Worm (Caenorhabditis elegans) whole organism, L2 larva: Measurements from ENCODE around the gene msp-58.

ENCODE experiments used
- ZK546.5 ChIP-seq: sonication (generic microtip); optimal IDR thresholded peaks from 2 replicates; lab custom pipeline; 2017; ENCODE audit warnings: missing biosample characterization, missing genetic modification characterization
- aly-2 ChIP-seq: fragments of 150-350 bp; optimal IDR thresholded peaks from 2 replicates; lab custom pipeline; 2014; ENCODE audit warnings: missing biosample characterization, missing genetic modification characterization
- egl-27 ChIP-seq: sonication (generic microtip); optimal IDR thresholded peaks from 3 replicates; lab custom pipeline; 2017; ENCODE audit warnings: missing biosample characterization, missing genetic modification reagents, missing genetic modification characterization
- lin-13 ChIP-seq: fragments of 150-350 bp; optimal IDR thresholded peaks from 2 replicates; lab custom pipeline; 2014; ENCODE audit warnings: missing biosample characterization, missing genetic modification reagents, missing genetic modification characterization
- mdl-1 ChIP-seq, 2 experiments: fragments of 150-350 bp in 1 of 2; sonication (generic microtip) in 1 of 2; optimal IDR thresholded peaks; 2 replicates each; lab custom pipeline; 2017; ENCODE audit warnings: missing biosample characterization in 2 of 2, missing genetic modification characterization in 2 of 2
- nhr-11 ChIP-seq: fragments of 150-350 bp; optimal IDR thresholded peaks from 2 replicates; lab custom pipeline; 2014; ENCODE audit warnings: missing biosample characterization, missing genetic modification characterization
- nhr-237 ChIP-seq: fragments of 150-350 bp; optimal IDR thresholded peaks from 2 replicates; lab custom pipeline; 2014; ENCODE audit warnings: missing biosample characterization, missing genetic modification characterization
- nhr-25 ChIP-seq: fragments of 150-350 bp; sonication (generic microtip); optimal IDR thresholded peaks from 3 replicates; lab custom pipeline; 2014; ENCODE audit warnings: missing biosample characterization, missing genetic modification characterization
- unc-62 ChIP-seq: fragments of 150-350 bp; optimal IDR thresholded peaks from 2 replicates; lab custom pipeline; 2014; ENCODE audit warnings: missing biosample characterization, missing genetic modification reagents, missing genetic modification characterization
- ztf-11 ChIP-seq: sonication (generic microtip); optimal IDR thresholded peaks from 2 replicates; lab custom pipeline; 2017; ENCODE audit warnings: missing biosample characterization, missing genetic modification characterization

ce11 chrIV:5288932-5289331 is 19.5 kb upstream of the msp-58 start:
- TF ChIP-seq lin-13 (GFP tag; lab: Kevin White, UChicago): no peak
- no peak for TF ChIP-seq aly-2 (tag; lab: Kevin White, UChicago)
- TF ChIP-seq nhr-11 (tag; lab: Kevin White, UChicago): no peak
- no peak for TF ChIP-seq egl-27 (tag; lab: Kevin White, UChicago)
- TF ChIP-seq nhr-237 (tag; lab: Kevin White, UChicago): no peak
- TF ChIP-seq nhr-25 (tag; lab: Kevin White, UChicago): no peak
- no peak for TF ChIP-seq ztf-11 (tag; lab: Kevin White, UChicago)
- TF ChIP-seq mdl-1 (tag; optimal IDR thresholded peaks at IDR 0.05; lab: Kevin White, UChicago): no peak
- TF ChIP-seq ZK546.5 (tag; lab: Kevin White, UChicago): no peak
- TF ChIP-seq unc-62 (GFP tag; lab: Kevin White, UChicago): no peak
